Worm (Caenorhabditis elegans) whole organism, L4/young adult: Measurements from ENCODE around the gene T19C4.5.

Experiments used
- W03F9.2 ChIP-seq: fragments of 150-350 bp; optimal IDR thresholded peaks from 2 replicates; lab custom pipeline; 2014; ENCODE audit warnings: missing biosample characterization, missing genetic modification characterization
- dao-5 ChIP-seq: sonication (generic microtip); optimal IDR thresholded peaks from 2 replicates; lab custom pipeline; 2016; ENCODE audit warnings: missing genotype, missing genetic modification characterization, moderate library complexity, missing compliant biosample characterization
- him-1 ChIP-seq: sonication (generic microtip); optimal IDR thresholded peaks from 2 replicates; lab custom pipeline; 2016; ENCODE audit warnings: missing genotype, missing genetic modification reagents, missing genetic modification characterization, missing compliant biosample characterization

DNA sequence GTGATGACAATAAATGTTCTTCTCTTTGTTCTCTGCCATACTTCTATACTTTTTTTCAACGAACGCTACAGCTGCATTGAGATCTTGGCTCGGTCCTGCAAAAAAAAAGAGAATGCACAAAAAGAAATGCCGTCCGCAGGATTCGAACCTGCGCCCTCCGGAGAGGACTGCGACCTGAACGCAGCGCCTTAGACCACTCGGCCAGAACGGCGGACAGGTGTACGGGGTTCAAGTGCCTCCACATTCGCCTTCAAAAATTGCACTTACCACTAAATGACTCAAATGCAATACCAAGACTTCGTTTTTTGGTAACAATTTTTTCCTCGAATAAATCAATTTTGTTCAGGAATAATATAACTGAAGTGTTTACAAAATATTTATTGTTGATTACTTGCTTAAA is 2.6 kb downstream of the T19C4.5 start:
- TF ChIP-seq him-1: no peak
- no peak for TF ChIP-seq dao-5 (tag; lab: Kevin White, UChicago)
- no peak for TF ChIP-seq W03F9.2
